Fruit fly (Drosophila melanogaster) S2 (cell line): ENCODE measurements around the gene CG4036.

Source experiments
- CG8478 ChIP-seq: fragments of >200 bp; optimal IDR thresholded peaks from 2 replicates; lab custom pipeline; 2018
- CTCF ChIP-seq, 2 experiments: fragments of >200 bp; optimal IDR thresholded peaks; 2 replicates each; lab custom pipeline; 2018

DNA sequence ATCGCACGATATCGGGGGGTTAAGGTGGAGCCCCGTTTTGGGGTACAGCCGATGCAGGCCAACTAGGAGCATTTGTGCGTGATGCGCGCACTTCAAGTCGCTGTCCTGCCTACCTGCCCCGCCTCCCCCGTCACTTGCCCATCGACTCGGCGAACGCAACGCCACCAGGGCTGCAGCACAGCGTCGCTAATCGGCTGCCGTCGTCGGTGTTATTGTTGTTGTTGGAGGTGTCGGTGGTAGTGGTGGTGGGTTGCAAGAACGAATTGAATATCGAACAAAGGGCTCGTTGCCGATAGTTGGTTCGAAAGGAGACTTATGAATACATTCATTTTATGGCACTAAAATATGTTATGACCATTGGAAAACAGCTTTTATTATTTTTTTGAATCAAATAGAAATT, 31.8 kb upstream of the CG4036 start:
- TF ChIP-seq CG8478 (lab: Kevin White, UChicago) (no peak), CTCF (optimal IDR thresholded peaks at IDR 0.05; lab: Kevin White, UChicago) (no peak)
